Worm (Caenorhabditis elegans): ENCODE measurements around the gene C14B9.8.

- TF ChIP-seq ceh-40 (GFP tag; IDR thresholded peaks at IDR 0.05), result no peak
- TF ChIP-seq lin-40 (tag; optimal IDR thresholded peaks at IDR 0.05), result no peak
- no peak for TF ChIP-seq F49E8.2 (tag; optimal IDR thresholded peaks at IDR 0.05; ENCODE audit: insufficient read depth)
- TF ChIP-seq lsl-1 (GFP tag; optimal IDR thresholded peaks at IDR 0.05), result no peak
- no peak for TF ChIP-seq attf-3 (GFP tag; conservative IDR thresholded peaks at IDR 0.05)
- TF ChIP-seq nhr-90 (tag; optimal IDR thresholded peaks at IDR 0.05), result no peak
- TF ChIP-seq snpc-1.1 (tag; optimal IDR thresholded peaks at IDR 0.05; ENCODE audit: insufficient read depth), result no peak
- TF ChIP-seq snpc-4 (GFP tag; optimal IDR thresholded peaks at IDR 0.05), result no peak
- TF ChIP-seq snpc-4 (tag; optimal IDR thresholded peaks at IDR 0.05), result no peak
- no peak for TF ChIP-seq ama-1 (optimal IDR thresholded peaks at IDR 0.05)
- TF ChIP-seq ama-1 (GFP tag; optimal IDR thresholded peaks at IDR 0.05), result no peak
- TF ChIP-seq lin-54 (GFP tag; optimal IDR thresholded peaks at IDR 0.05), result no peak
These were observed 2.2 kb downstream of the C14B9.8 start for ce11 chrIII:8142217-8142616.
